Fruit fly (Drosophila melanogaster) whole organism, embryonic: ENCODE data around the gene CheA29a.

Experiments
- Asciz ChIP-seq: fragments of 200-800 bp; sonication (Bioruptor generic); optimal IDR thresholded peaks from 2 replicates; lab custom pipeline; 2017; ENCODE audit warnings: missing biosample characterization, mild to moderate bottlenecking, missing genetic modification characterization, missing genetic modification reagents
- Atf3 ChIP-seq: fragments of 200-800 bp; sonication (Bioruptor generic); optimal IDR thresholded peaks from 3 replicates; lab custom pipeline; 2016; ENCODE audit warnings: missing biosample characterization, missing genetic modification characterization
- C15 ChIP-seq: fragments of 200-800 bp; sonication (Bioruptor generic); IDR thresholded peaks from 3 replicates; pipeline ENCODE4 v1.3.6; 2022; ENCODE audit warnings: missing biosample characterization, missing genetic modification characterization
- CG10147 ChIP-seq: fragments of 200-800 bp; sonication (Bioruptor generic); optimal IDR thresholded peaks from 2 replicates; lab custom pipeline; 2019; ENCODE audit warnings: missing biosample characterization, mild to moderate bottlenecking, missing genetic modification characterization, moderate library complexity
- CG10267 ChIP-seq: fragments of 200-800 bp; sonication (Bioruptor generic); optimal IDR thresholded peaks from 2 replicates; lab custom pipeline; 2018; ENCODE audit warnings: missing biosample characterization, mild to moderate bottlenecking, missing genetic modification characterization, moderate library complexity
- CG10274 ChIP-seq: fragments of 200-800 bp; sonication (Bioruptor generic); optimal IDR thresholded peaks from 3 replicates; lab custom pipeline; 2017; ENCODE audit warnings: missing biosample characterization, mild to moderate bottlenecking, missing genetic modification characterization
- CG12155 ChIP-seq: fragments of 200-800 bp; sonication (Bioruptor generic); optimal IDR thresholded peaks from 3 replicates; lab custom pipeline; 2016; ENCODE audit warnings: missing biosample characterization, missing genetic modification characterization
- CG12659 ChIP-seq: fragments of 200-800 bp; sonication (Bioruptor generic); optimal IDR thresholded peaks from 3 replicates; lab custom pipeline; 2017; ENCODE audit warnings: mild to moderate bottlenecking, missing biosample characterization, missing genetic modification reagents, missing genetic modification characterization
- CG14441 ChIP-seq: fragments of 200-800 bp; sonication (Bioruptor generic); IDR thresholded peaks from 2 replicates; pipeline ENCODE4 v1.3.6; 2022; ENCODE audit warnings: missing biosample characterization, missing genetic modification characterization
- CG14710 ChIP-seq: fragments of 200-800 bp; sonication (Bioruptor generic); optimal IDR thresholded peaks from 3 replicates; lab custom pipeline; 2019; ENCODE audit warnings: missing biosample characterization, mild to moderate bottlenecking, missing genetic modification characterization, moderate library complexity
- CG1602 ChIP-seq: fragments of 200-800 bp; sonication (Bioruptor generic); optimal IDR thresholded peaks from 3 replicates; lab custom pipeline; 2016; ENCODE audit warnings: missing biosample characterization, missing genetic modification characterization
- CG17186 ChIP-seq: fragments of 200-800 bp; sonication (Bioruptor generic); optimal IDR thresholded peaks from 3 replicates; lab custom pipeline; 2017; ENCODE audit warnings: missing biosample characterization, missing genetic modification reagents, missing genetic modification characterization
- CG17612 ChIP-seq: fragments of 200-800 bp; sonication (Bioruptor generic); IDR thresholded peaks from 2 replicates; pipeline ENCODE4 v1.3.6; 2022; ENCODE audit warnings: missing biosample characterization, missing genetic modification characterization
- CG1792 ChIP-seq: fragments of 200-800 bp; sonication (Bioruptor generic); optimal IDR thresholded peaks from 2 replicates; lab custom pipeline; 2016; ENCODE audit warnings: missing biosample characterization, missing genetic modification characterization
- CG2116 ChIP-seq: fragments of 200-800 bp; sonication (Bioruptor generic); optimal IDR thresholded peaks from 3 replicates; lab custom pipeline; 2018; ENCODE audit warnings: missing biosample characterization, mild to moderate bottlenecking, missing genetic modification characterization
- CG33213 ChIP-seq: fragments of 200-800 bp; sonication (Bioruptor generic); optimal IDR thresholded peaks from 3 replicates; lab custom pipeline; 2016; ENCODE audit warnings: missing biosample characterization, missing genetic modification characterization
- CG4617 ChIP-seq: fragments of 200-800 bp; sonication (Bioruptor generic); optimal IDR thresholded peaks from 3 replicates; lab custom pipeline; 2016; ENCODE audit warnings: missing biosample characterization, missing genetic modification characterization, borderline replicate concordance
- CG7786 ChIP-seq: fragments of 200-800 bp; sonication (Bioruptor generic); optimal IDR thresholded peaks from 2 replicates; lab custom pipeline; 2016; ENCODE audit warnings: missing biosample characterization, missing genetic modification characterization
- CG9609 ChIP-seq: fragments of 200-800 bp; sonication (Bioruptor generic); optimal IDR thresholded peaks from 3 replicates; lab custom pipeline; 2016; ENCODE audit warnings: missing biosample characterization, missing genetic modification characterization
- CTCF ChIP-seq: fragments of 200-800 bp; sonication (Bioruptor generic); optimal IDR thresholded peaks from 2 replicates; lab custom pipeline; 2017; ENCODE audit warnings: missing biosample characterization, mild to moderate bottlenecking, missing genetic modification characterization, moderate library complexity
- D ChIP-seq, 2 experiments: fragments of 200-800 bp in 1 of 2; fragments of >200 bp in 1 of 2; sonication (Bioruptor generic) in 1 of 2; optimal IDR thresholded peaks; 2 replicates in 1 of 2; 3 replicates in 1 of 2; lab custom pipeline; 2017; ENCODE audit warnings: mild to moderate bottlenecking in 1 of 2, missing biosample characterization in 1 of 2, missing genetic modification characterization in 1 of 2, missing genetic modification reagents in 1 of 2
- Dip3 ChIP-seq: fragments of 200-800 bp; sonication (Bioruptor generic); optimal IDR thresholded peaks from 3 replicates; lab custom pipeline; 2016; ENCODE audit warnings: missing biosample characterization, missing genetic modification characterization
- Dll ChIP-seq: fragments of 200-800 bp; sonication (Bioruptor generic); IDR thresholded peaks from 4 replicates; pipeline ENCODE4 v1.3.6; 2022; ENCODE audit warnings: missing biosample characterization, missing genetic modification characterization; ENCODE audit not compliant: partially characterized antibody
- Elba2 ChIP-seq: fragments of 200-800 bp; sonication (Bioruptor generic); optimal IDR thresholded peaks from 3 replicates; lab custom pipeline; 2016; ENCODE audit warnings: missing biosample characterization, missing genetic modification characterization
- Lhr ChIP-seq: fragments of 200-800 bp; sonication (Bioruptor generic); optimal IDR thresholded peaks from 3 replicates; lab custom pipeline; 2017; ENCODE audit warnings: mild to moderate bottlenecking, missing biosample characterization, missing genetic modification reagents, missing genetic modification characterization
- MTF-1 ChIP-seq: fragments of 200-800 bp; sonication (Bioruptor generic); optimal IDR thresholded peaks from 2 replicates; lab custom pipeline; 2018; ENCODE audit warnings: missing biosample characterization, mild to moderate bottlenecking, missing genetic modification characterization, borderline replicate concordance
- Mad ChIP-seq: fragments of 200-800 bp; sonication (Bioruptor generic); optimal IDR thresholded peaks from 2 replicates; lab custom pipeline; 2016; ENCODE audit warnings: missing biosample characterization, missing genetic modification characterization
- Myb ChIP-seq: fragments of 200-800 bp; sonication (Bioruptor generic); optimal IDR thresholded peaks from 2 replicates; lab custom pipeline; 2016; ENCODE audit warnings: missing biosample characterization, missing genetic modification characterization
- Neu2 ChIP-seq: fragments of 200-800 bp; sonication (Bioruptor generic); optimal IDR thresholded peaks from 3 replicates; lab custom pipeline; 2016; ENCODE audit warnings: missing biosample characterization, missing genetic modification characterization, borderline replicate concordance
- Stat92E ChIP-seq, 3 experiments: fragments of >200 bp in 2 of 3; fragments of 200-800 bp in 1 of 3; sonication (Bioruptor generic) in 1 of 3; optimal IDR thresholded peaks; 2 replicates each; lab custom pipeline; 2017 to 2019; ENCODE audit warnings: missing biosample characterization in 3 of 3, missing genetic modification characterization in 3 of 3, mild to moderate bottlenecking in 1 of 3, moderate library complexity in 1 of 3
- Taf1 ChIP-seq: fragments of 200-800 bp; sonication (Bioruptor generic); IDR thresholded peaks from 2 replicates; pipeline ENCODE4 v1.3.6; 2022; ENCODE audit warnings: missing biosample characterization, missing genetic modification characterization
- aop ChIP-seq: fragments of 200-800 bp; sonication (Bioruptor generic); IDR thresholded peaks from 2 replicates; pipeline ENCODE4 v1.3.6; 2022; ENCODE audit warnings: missing biosample characterization, missing genetic modification characterization
- az2 ChIP-seq: fragments of 200-800 bp; sonication (Bioruptor generic); optimal IDR thresholded peaks from 3 replicates; lab custom pipeline; 2016; ENCODE audit warnings: missing biosample characterization, missing genetic modification characterization
- crp ChIP-seq, 2 experiments: fragments of 200-800 bp; sonication (Bioruptor generic); optimal IDR thresholded peaks; 2 replicates in 1 of 2; 3 replicates in 1 of 2; lab custom pipeline; 2017; ENCODE audit warnings: missing biosample characterization in 2 of 2, missing genetic modification characterization in 2 of 2, mild to moderate bottlenecking in 1 of 2, moderate library complexity in 1 of 2
- emc ChIP-seq: fragments of 200-800 bp; sonication (Bioruptor generic); optimal IDR thresholded peaks from 2 replicates; lab custom pipeline; 2016; ENCODE audit warnings: missing biosample characterization, missing genetic modification characterization
- gfzf ChIP-seq: fragments of 200-800 bp; sonication (Bioruptor generic); optimal IDR thresholded peaks from 2 replicates; lab custom pipeline; 2016; ENCODE audit warnings: missing biosample characterization, mild to moderate bottlenecking, missing genetic modification characterization, moderate library complexity
- grau ChIP-seq: fragments of 200-800 bp; optimal IDR thresholded peaks from 3 replicates; lab custom pipeline; 2019; ENCODE audit warnings: missing biosample characterization, mild to moderate bottlenecking, missing genetic modification characterization, moderate library complexity
- gro ChIP-seq: fragments of 200-800 bp; sonication (Bioruptor generic); optimal IDR thresholded peaks from 2 replicates; lab custom pipeline; 2016; ENCODE audit warnings: missing biosample characterization, missing genetic modification characterization
- ind ChIP-seq: fragments of 200-800 bp; sonication (Bioruptor generic); optimal IDR thresholded peaks from 3 replicates; lab custom pipeline; 2016; ENCODE audit warnings: missing biosample characterization, missing genetic modification characterization
- klu ChIP-seq: fragments of 200-800 bp; sonication (Bioruptor generic); IDR thresholded peaks from 2 replicates; pipeline ENCODE4 v1.3.6; 2022; ENCODE audit warnings: missing biosample characterization, missing genetic modification characterization
- mam ChIP-seq: fragments of 200-800 bp; sonication (Bioruptor generic); optimal IDR thresholded peaks from 3 replicates; lab custom pipeline; 2016; ENCODE audit warnings: missing biosample characterization, missing genetic modification characterization
- onecut ChIP-seq: fragments of 200-800 bp; sonication (Bioruptor generic); IDR thresholded peaks from 2 replicates; pipeline ENCODE4 v1.3.6; 2022; ENCODE audit warnings: missing biosample characterization, missing genetic modification characterization
- phol ChIP-seq: fragments of 200-800 bp; sonication (Bioruptor generic); optimal IDR thresholded peaks from 3 replicates; lab custom pipeline; 2018; ENCODE audit warnings: missing biosample characterization, mild to moderate bottlenecking, missing genetic modification characterization, moderate library complexity
- pzg ChIP-seq: fragments of 200-800 bp; sonication (Bioruptor generic); optimal IDR thresholded peaks from 3 replicates; lab custom pipeline; 2018; ENCODE audit warnings: missing biosample characterization, mild to moderate bottlenecking, missing genetic modification characterization, moderate library complexity
- sens ChIP-seq: fragments of 200-800 bp; sonication (Bioruptor generic); peaks from one replicate; lab custom pipeline; 2016; ENCODE audit warnings: missing biosample characterization, missing genetic modification characterization
- tin ChIP-seq: fragments of 200-800 bp; sonication (Bioruptor generic); optimal IDR thresholded peaks from 3 replicates; lab custom pipeline; 2016; ENCODE audit warnings: missing biosample characterization, missing genetic modification characterization
- tll ChIP-seq, 2 experiments: fragments of 200-800 bp in 1 of 2; fragments of >200 bp in 1 of 2; sonication (Bioruptor generic) in 1 of 2; optimal IDR thresholded peaks; 2 replicates each; lab custom pipeline; 2017 to 2019; ENCODE audit warnings: missing biosample characterization in 2 of 2, missing genetic modification characterization in 2 of 2, mild to moderate bottlenecking in 1 of 2, moderate library complexity in 1 of 2
- tx ChIP-seq: fragments of 200-800 bp; sonication (Bioruptor generic); optimal IDR thresholded peaks from 2 replicates; lab custom pipeline; 2016; ENCODE audit warnings: missing biosample characterization, missing genetic modification characterization
- vfl ChIP-seq: fragments of 200-800 bp; sonication (Bioruptor generic); optimal IDR thresholded peaks from 2 replicates; lab custom pipeline; 2016; ENCODE audit warnings: missing biosample characterization, missing genetic modification characterization
- zfh2 ChIP-seq: fragments of 200-800 bp; sonication (Bioruptor generic); optimal IDR thresholded peaks from 2 replicates; lab custom pipeline; 2016; ENCODE audit warnings: missing biosample characterization, missing genetic modification characterization

CheA29a gene

DNA sequence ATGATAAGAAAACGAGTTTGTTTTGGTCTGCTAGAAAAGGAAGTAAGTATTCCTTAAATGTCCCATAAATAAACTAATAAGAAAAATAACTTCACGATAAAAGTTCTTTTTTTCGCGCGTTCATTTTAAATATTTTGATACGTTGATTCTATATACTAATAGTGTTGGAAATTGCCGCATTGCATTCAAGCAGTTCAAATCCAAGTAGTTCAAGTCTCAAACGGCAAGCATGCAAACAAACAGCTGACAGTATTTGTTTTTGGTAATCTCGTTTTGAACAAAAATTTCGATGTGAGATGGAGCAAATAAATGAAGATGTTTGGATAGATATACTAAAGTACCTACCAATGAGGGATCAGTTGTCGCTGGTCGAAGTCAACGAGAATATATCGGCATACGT lies 11.6 kb downstream of the CheA29a start, which contains the start of gene CG13088 (continued):
- TF ChIP-seq CG2116: peak; percentile 61
- peak; percentile 95 for TF ChIP-seq Myb (GFP tag; lab: Kevin White, UChicago)
- no peak for TF ChIP-seq onecut (GFP tag; lab: Robert Waterston, UW)
- TF ChIP-seq CG14710: peak; percentile 51
- TF ChIP-seq klu (GFP tag; lab: Robert Waterston, UW): no peak
- TF ChIP-seq gro (GFP tag; lab: Kevin White, UChicago): peak; percentile 73
- peak; percentile 75 for TF ChIP-seq pzg (GFP tag; lab: Kevin White, UChicago)
- TF ChIP-seq Neu2: no peak
- peak; percentile 58 for TF ChIP-seq CTCF (GFP tag; lab: Kevin White, UChicago)
- no peak for TF ChIP-seq tx (GFP tag; lab: Kevin White, UChicago)
- TF ChIP-seq emc (GFP tag; lab: Kevin White, UChicago): no peak
- TF ChIP-seq ind (GFP tag; lab: Kevin White, UChicago): peak; percentile 30
- TF ChIP-seq Lhr (GFP tag; lab: Kevin White, UChicago): peak; percentile 25
- TF ChIP-seq CG4617: peak; percentile 38
- peak; percentile 22 for TF ChIP-seq gfzf (GFP tag; lab: Kevin White, UChicago)
- TF ChIP-seq CG1602: peak; percentile 6
- peak; percentile 40 for TF ChIP-seq zfh2 (GFP tag; lab: Kevin White, UChicago)
- peak; percentile 44 for TF ChIP-seq CG7786 (GFP tag; lab: Kevin White, UChicago)
- peak; percentile 42 for TF ChIP-seq CG12155 (GFP tag; lab: Kevin White, UChicago)
- TF ChIP-seq CG33213 (GFP tag; lab: Kevin White, UChicago): peak; percentile 41
- no peak for TF ChIP-seq Atf3
- TF ChIP-seq Dll (GFP tag; lab: Robert Waterston, UW): no peak
- no peak for TF ChIP-seq C15 (GFP tag; lab: Robert Waterston, UW)
- no peak for TF ChIP-seq tin (GFP tag; lab: Kevin White, UChicago)
- no peak for TF ChIP-seq Taf1 (GFP tag; lab: Robert Waterston, UW)
- peak; percentile 51 for TF ChIP-seq Dip3 (GFP tag; lab: Kevin White, UChicago)
- TF ChIP-seq CG14441: peak; percentile 96
- TF ChIP-seq phol: peak; percentile 43
- peak in 1 of 3 experiments; percentile 22 for TF ChIP-seq Stat92E (GFP tag; optimal IDR thresholded peaks at IDR 0.05; lab: Kevin White, UChicago)
- TF ChIP-seq az2 (GFP tag; lab: Kevin White, UChicago): peak; percentile 16
- TF ChIP-seq grau (tag; lab: Kevin White, UChicago): no peak
- TF ChIP-seq MTF-1 (GFP tag; lab: Kevin White, UChicago): no peak
- peak; percentile 32 for TF ChIP-seq Elba2 (GFP tag; lab: Kevin White, UChicago)
- TF ChIP-seq CG17186: no peak
- TF ChIP-seq CG17612 (GFP tag; lab: Robert Waterston, UW): no peak
- peak; percentile 98 for TF ChIP-seq CG10267
- peak; percentile 3 for TF ChIP-seq Asciz (GFP tag; lab: Kevin White, UChicago)
- no peak for TF ChIP-seq D (optimal IDR thresholded peaks at IDR 0.05; lab: Kevin White, UChicago)
- no peak for TF ChIP-seq D (GFP tag; optimal IDR thresholded peaks at IDR 0.05; lab: Kevin White, UChicago)
- peak; percentile 78 for TF ChIP-seq sens
- TF ChIP-seq Mad (GFP tag; lab: Kevin White, UChicago): no peak
- peak; percentile 6 for TF ChIP-seq CG1792 (GFP tag; lab: Kevin White, UChicago)
- no peak for TF ChIP-seq CG10274 (GFP tag; lab: Kevin White, UChicago)
- peak; percentile 69 to 95 for TF ChIP-seq crp (GFP tag; optimal IDR thresholded peaks at IDR 0.05; lab: Kevin White, UChicago)
- no peak for TF ChIP-seq CG9609
- no peak for TF ChIP-seq CG10147 (GFP tag; lab: Kevin White, UChicago)
- TF ChIP-seq CG12659 (GFP tag; lab: Kevin White, UChicago): peak; percentile 58
- peak; percentile 31 for TF ChIP-seq vfl
- TF ChIP-seq tll (GFP tag; optimal IDR thresholded peaks at IDR 0.05; lab: Kevin White, UChicago): peak in 1 of 2 experiments; percentile 11
- peak; percentile 60 for TF ChIP-seq mam
- TF ChIP-seq aop: no peak
